Worm (Caenorhabditis elegans) whole organism, midembryonic: Measurements from ENCODE around the gene W10G11.19.

Experiments
- T22C8.4 ChIP-seq: fragments of 200-800 bp; sonication (Bioruptor generic); IDR thresholded peaks from 2 replicates; pipeline ENCODE4 v1.3.6; 2022; ENCODE audit warnings: missing genetic modification characterization, missing compliant biosample characterization
- cog-1 ChIP-seq: sonication (generic microtip); optimal IDR thresholded peaks from 2 replicates; lab custom pipeline; 2016; ENCODE audit warnings: missing genetic modification characterization, missing compliant biosample characterization
- flt-1 ChIP-seq: fragments of 200-800 bp; sonication (Bioruptor generic); IDR thresholded peaks from 2 replicates; pipeline ENCODE4 v1.3.6; 2022; ENCODE audit warnings: missing genetic modification characterization, missing compliant biosample characterization
- klf-2 ChIP-seq: fragments of 200-800 bp; sonication (Bioruptor generic); conservative IDR thresholded peaks from 2 replicates; pipeline ENCODE4 v1.3.6; 2022; ENCODE audit warnings: missing genetic modification reagents, missing genetic modification characterization, missing compliant biosample characterization
- med-1 ChIP-seq: sonication (generic microtip); optimal IDR thresholded peaks from 2 replicates; lab custom pipeline; 2017; ENCODE audit warnings: missing genetic modification characterization, mild to moderate bottlenecking, missing compliant biosample characterization, antibody characterized with exemption, missing genetic modification reagents; ENCODE audit not compliant: insufficient read depth
- ref-1 ChIP-seq: fragments of 200-800 bp; sonication (Bioruptor generic); conservative IDR thresholded peaks from 2 replicates; pipeline ENCODE4 v1.3.6; 2022; ENCODE audit warnings: missing genetic modification reagents, missing genetic modification characterization, missing compliant biosample characterization
- tab-1 ChIP-seq: fragments of 200-800 bp; sonication (Bioruptor generic); IDR thresholded peaks from 2 replicates; pipeline ENCODE4 v1.3.6; 2022; ENCODE audit warnings: missing genetic modification characterization, missing compliant biosample characterization
- ztf-23 ChIP-seq: fragments of 200-800 bp; sonication (Bioruptor generic); IDR thresholded peaks from 2 replicates; pipeline ENCODE4 v1.3.6; 2022; ENCODE audit warnings: missing genetic modification reagents, missing genetic modification characterization, missing compliant biosample characterization
- ztf-29 ChIP-seq: fragments of 200-800 bp; sonication (Bioruptor generic); IDR thresholded peaks from 2 replicates; pipeline ENCODE4 v1.3.6; 2022; ENCODE audit warnings: missing genetic modification reagents, missing genetic modification characterization, missing compliant biosample characterization

- no peak for TF ChIP-seq med-1 (GFP tag; lab: Kevin White, UChicago)
- no peak for TF ChIP-seq ref-1 (GFP tag; lab: Robert Waterston, UW)
- no peak for TF ChIP-seq klf-2 (GFP tag; lab: Robert Waterston, UW)
- TF ChIP-seq ztf-23 (GFP tag; lab: Robert Waterston, UW), result no peak
- no peak for TF ChIP-seq ztf-29 (GFP tag; lab: Robert Waterston, UW)
- no peak for TF ChIP-seq tab-1 (GFP tag; lab: Robert Waterston, UW)
- TF ChIP-seq cog-1 (tag; lab: Kevin White, UChicago), result no peak
- no peak for TF ChIP-seq T22C8.4 (GFP tag; lab: Robert Waterston, UW)
- no peak for TF ChIP-seq flt-1 (GFP tag; lab: Robert Waterston, UW)
Measured at ce11 chrII:3573255-3573654, 22.8 kb downstream of the W10G11.19 start, which contains the start of gene clec-130.
